Worm (Caenorhabditis elegans): ENCODE data around the gene T26A8.4.

The T26A8.4 gene

ce11 chrIV:8431567-8432458 is 880 bp downstream of the T26A8.4 start (continued):
- peak; percentile 46 for TF ChIP-seq lir-3 (tag; optimal IDR thresholded peaks at IDR 0.05; ENCODE audit: poor library complexity)
- TF ChIP-seq elt-2 (tag; optimal IDR thresholded peaks at IDR 0.05): peak; percentile 35
- TF ChIP-seq nhr-77 (tag; optimal IDR thresholded peaks at IDR 0.05): peak; percentile 42
- peak; percentile 59 for TF ChIP-seq skn-1 (tag; optimal IDR thresholded peaks at IDR 0.05)
- peak; percentile 98 for TF ChIP-seq ama-1 (optimal IDR thresholded peaks at IDR 0.05)
- TF ChIP-seq snu-23 (GFP tag; optimal IDR thresholded peaks at IDR 0.05): peak; percentile 82
- TF ChIP-seq unc-86 (tag; optimal IDR thresholded peaks at IDR 0.05): peak; percentile 47
- peak in 5 of 6 experiments; percentile 41 to 61 (median 53) for TF ChIP-seq elt-3 (tag; optimal IDR thresholded peaks at IDR 0.05)
- TF ChIP-seq fkh-8 (tag; optimal IDR thresholded peaks at IDR 0.05): peak; percentile 15
- peak; percentile 70 for TF ChIP-seq swsn-7 (tag; optimal IDR thresholded peaks at IDR 0.05)
- TF ChIP-seq ceh-82 (tag; optimal IDR thresholded peaks at IDR 0.05): peak; percentile 3 to 79 (median 48)
- TF ChIP-seq nhr-28 (tag; optimal IDR thresholded peaks at IDR 0.05): no peak
- TF ChIP-seq tlp-1 (tag; optimal IDR thresholded peaks at IDR 0.05): no peak
- peak; percentile 24 for TF ChIP-seq ceh-8 (GFP tag; optimal IDR thresholded peaks at IDR 0.05)
- TF ChIP-seq jun-1 (tag; optimal IDR thresholded peaks at IDR 0.05): peak; percentile 59
- peak; percentile 21 for TF ChIP-seq irx-1 (tag; optimal IDR thresholded peaks at IDR 0.05)
- no peak for TF ChIP-seq nhr-12 (tag; optimal IDR thresholded peaks at IDR 0.05)
- TF ChIP-seq lin-13 (GFP tag; optimal IDR thresholded peaks at IDR 0.05): peak; percentile 75
- no peak for TF ChIP-seq ztf-11 (tag; optimal IDR thresholded peaks at IDR 0.05)
- no peak for TF ChIP-seq alr-1 (tag; optimal IDR thresholded peaks at IDR 0.05; ENCODE audit: borderline replicate concordance)
- peak; percentile 26 for TF ChIP-seq nhr-11 (tag; optimal IDR thresholded peaks at IDR 0.05)
- no peak for TF ChIP-seq efl-3 (GFP tag; optimal IDR thresholded peaks at IDR 0.05)
- no peak for TF ChIP-seq hlh-4 (tag; optimal IDR thresholded peaks at IDR 0.05)
- TF ChIP-seq efl-1 (optimal IDR thresholded peaks at IDR 0.05): peak; percentile 49 to 66
- TF ChIP-seq efl-1 (GFP tag; optimal IDR thresholded peaks at IDR 0.05 in 1 of 2): peak in 1 of 2 experiments; percentile 94
- peak; percentile 72 for TF ChIP-seq nhr-90 (tag; optimal IDR thresholded peaks at IDR 0.05; ENCODE audit: poor library complexity)
- TF ChIP-seq zag-1 (tag; optimal IDR thresholded peaks at IDR 0.05): no peak
- peak; percentile 22 for TF ChIP-seq C34B4.2 (tag; optimal IDR thresholded peaks at IDR 0.05)
- TF ChIP-seq hpl-2 (GFP tag; optimal IDR thresholded peaks at IDR 0.05): peak; percentile 79
- peak; percentile 53 for TF ChIP-seq unc-130 (tag; optimal IDR thresholded peaks at IDR 0.05)
- TF ChIP-seq lin-35 (GFP tag; optimal IDR thresholded peaks at IDR 0.05): peak; percentile 53 to 65
- no peak for TF ChIP-seq F16B12.6 (tag; optimal IDR thresholded peaks at IDR 0.05)
- TF ChIP-seq hlh-17 (GFP tag; optimal IDR thresholded peaks at IDR 0.05; ENCODE audit: borderline replicate concordance): peak; percentile 62
- peak; percentile 26 for TF ChIP-seq fkh-10 (GFP tag; optimal IDR thresholded peaks at IDR 0.05)
- peak; percentile 82 for TF ChIP-seq nhr-71 (tag; optimal IDR thresholded peaks at IDR 0.05)
- TF ChIP-seq ets-5 (GFP tag; IDR thresholded peaks at IDR 0.05): no peak
- no peak for TF ChIP-seq mef-2 (tag; optimal IDR thresholded peaks at IDR 0.05)
- TF ChIP-seq blmp-1 (tag; optimal IDR thresholded peaks at IDR 0.05): peak; percentile 82

DNA sequence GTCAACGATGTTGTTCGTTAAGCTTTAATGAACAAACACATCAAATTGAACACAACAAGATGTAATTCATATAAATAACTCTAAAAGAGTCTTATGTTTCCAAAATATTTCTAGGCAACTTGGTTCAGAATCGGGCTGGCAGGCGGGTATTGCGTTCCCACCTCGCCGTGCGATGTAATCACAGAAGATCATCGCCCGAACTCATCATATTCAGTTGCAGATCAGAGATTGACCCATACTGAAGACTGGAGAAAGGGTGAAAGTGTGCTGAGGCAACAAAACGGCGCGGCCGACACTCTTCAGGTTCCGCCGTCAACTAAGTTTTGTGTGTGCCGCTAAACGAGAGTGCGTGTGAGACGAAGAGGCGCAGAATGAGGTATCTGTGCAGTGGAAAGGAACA is 4.2 kb downstream of the T26A8.4 start:
- TF ChIP-seq xbp-1 (tag; optimal IDR thresholded peaks at IDR 0.05) (peak; percentile 84), swsn-7 (tag; optimal IDR thresholded peaks at IDR 0.05) (peak; percentile 94), mab-9 (GFP tag; IDR thresholded peaks at IDR 0.05) (peak; percentile 28; the same call in 1 of the 2 replicates), snu-23 (GFP tag; optimal IDR thresholded peaks at IDR 0.05) (peak; percentile 93), nhr-12 (tag; optimal IDR thresholded peaks at IDR 0.05) (no peak), skn-1 (tag; optimal IDR thresholded peaks at IDR 0.05) (peak; percentile 49), dsc-1 (tag; optimal IDR thresholded peaks at IDR 0.05) (peak; percentile 88), lir-3 (tag; optimal IDR thresholded peaks at IDR 0.05; ENCODE audit: poor library complexity) (peak; percentile 56), lin-15B (tag; optimal IDR thresholded peaks at IDR 0.05) (no peak), ztf-4 (tag; optimal IDR thresholded peaks at IDR 0.05) (peak; percentile 46), ceh-8 (GFP tag; optimal IDR thresholded peaks at IDR 0.05) (peak; percentile 85), C34B4.2 (tag; optimal IDR thresholded peaks at IDR 0.05) (no peak), irx-1 (tag; optimal IDR thresholded peaks at IDR 0.05) (peak; percentile 80), snpc-4 (tag; optimal IDR thresholded peaks at IDR 0.05) (peak; percentile 99), unc-130 (tag; optimal IDR thresholded peaks at IDR 0.05) (no peak), fos-1 (tag; optimal IDR thresholded peaks at IDR 0.05) (peak; percentile 49), hlh-17 (GFP tag; optimal IDR thresholded peaks at IDR 0.05; ENCODE audit: borderline replicate concordance) (no peak), elt-3 (tag; optimal IDR thresholded peaks at IDR 0.05) (peak in 2 of 6 experiments; percentile 19 to 66), nhr-84 (tag; optimal IDR thresholded peaks at IDR 0.05) (no peak), ets-5 (GFP tag; IDR thresholded peaks at IDR 0.05) (no peak), alr-1 (tag; optimal IDR thresholded peaks at IDR 0.05; ENCODE audit: borderline replicate concordance) (no peak), lin-35 (GFP tag; optimal IDR thresholded peaks at IDR 0.05) (peak; percentile 55 to 79), hlh-4 (tag; optimal IDR thresholded peaks at IDR 0.05) (no peak), vab-15 (tag; optimal IDR thresholded peaks at IDR 0.05) (no peak), isw-1 (GFP tag; IDR thresholded peaks at IDR 0.05) (peak; percentile 56), zip-4 (GFP tag; optimal IDR thresholded peaks at IDR 0.05) (peak; percentile 78)

Data from whole organism, L1 larva.